Worm (Caenorhabditis elegans) whole organism, L4/young adult: ENCODE data around the gene F43B10.1.
A peak's percentile ranks its signal among the peaks of the same experiment; 100 is the strongest.

Experiments used
- W03F9.2 ChIP-seq: fragments of 150-350 bp; optimal IDR thresholded peaks from 2 replicates; lab custom pipeline; 2014; ENCODE audit warnings: missing biosample characterization, missing genetic modification characterization
- dao-5 ChIP-seq: sonication (generic microtip); optimal IDR thresholded peaks from 2 replicates; lab custom pipeline; 2016; ENCODE audit warnings: missing genotype, missing genetic modification characterization, moderate library complexity, missing compliant biosample characterization
- him-1 ChIP-seq: sonication (generic microtip); optimal IDR thresholded peaks from 2 replicates; lab custom pipeline; 2016; ENCODE audit warnings: missing genotype, missing genetic modification reagents, missing genetic modification characterization, missing compliant biosample characterization

Gene F43B10.1

ce11 chrX:16617427-16618128 lies 45.0 kb downstream of the F43B10.1 start:
- TF ChIP-seq him-1 (no peak), dao-5 (tag; lab: Kevin White, UChicago) (no peak), W03F9.2 (tag; lab: Kevin White, UChicago) (no peak)

ce11 chrX:16614094-16614493 lies 48.5 kb downstream of the F43B10.1 start:
- TF ChIP-seq W03F9.2 (tag; lab: Kevin White, UChicago) (no peak), dao-5 (tag; lab: Kevin White, UChicago) (no peak), him-1 (no peak)

- TF ChIP-seq W03F9.2 (tag; lab: Kevin White, UChicago), result no peak
- TF ChIP-seq dao-5 (tag; lab: Kevin White, UChicago), result no peak
- no peak for TF ChIP-seq him-1
Measured at ce11 chrX:16613266-16613665, 49.4 kb downstream of the F43B10.1 start, which contains the start of gene ain-1. Gene ain-1, plus strand, starts transcription at chrX:16613451.

- peak; percentile 74 for TF ChIP-seq dao-5 (tag; lab: Kevin White, UChicago)
- peak; percentile 86 for TF ChIP-seq W03F9.2 (tag; lab: Kevin White, UChicago)
- peak; percentile 97 for TF ChIP-seq him-1
Measured at ce11 chrX:16612293-16612946, 50.2 kb downstream of the F43B10.1 start.

ce11 chrX:16611333-16612043 lies 51.1 kb downstream of the F43B10.1 start:
- TF ChIP-seq W03F9.2 (tag; lab: Kevin White, UChicago) (no peak), him-1 (no peak), dao-5 (tag; lab: Kevin White, UChicago) (no peak)

ce11 chrX:16609424-16609823 lies 53.2 kb downstream of the F43B10.1 start, which contains the start of gene F59C12.3:
Gene F59C12.3, minus strand, starts transcription at chrX:16609524.
- TF ChIP-seq W03F9.2 (tag; lab: Kevin White, UChicago), result no peak
- no peak for TF ChIP-seq dao-5 (tag; lab: Kevin White, UChicago)
- no peak for TF ChIP-seq him-1

- no peak for TF ChIP-seq dao-5 (tag; lab: Kevin White, UChicago)
- no peak for TF ChIP-seq him-1
- no peak for TF ChIP-seq W03F9.2 (tag; lab: Kevin White, UChicago)
Measured at ce11 chrX:16607128-16607527, 55.5 kb downstream of the F43B10.1 start.

ce11 chrX:16604566-16604965 lies 58.1 kb downstream of the F43B10.1 start:
- TF ChIP-seq him-1 (peak; percentile 43), W03F9.2 (tag; lab: Kevin White, UChicago) (peak; percentile 43), dao-5 (tag; lab: Kevin White, UChicago) (no peak)

ce11 chrX:16604096-16604495 lies 58.5 kb downstream of the F43B10.1 start:
- TF ChIP-seq W03F9.2 (tag; lab: Kevin White, UChicago) (no peak), dao-5 (tag; lab: Kevin White, UChicago) (no peak), him-1 (no peak)

ce11 chrX:16602457-16602856 lies 60.2 kb downstream of the F43B10.1 start, which contains the start of gene F59C12.4:
Gene F59C12.4, minus strand, starts transcription at chrX:16602622.
- no peak for TF ChIP-seq dao-5 (tag; lab: Kevin White, UChicago)
- TF ChIP-seq W03F9.2 (tag; lab: Kevin White, UChicago), result no peak
- TF ChIP-seq him-1, result no peak

ce11 chrX:16597791-16598190 lies 64.8 kb downstream of the F43B10.1 start:
- TF ChIP-seq dao-5 (tag; lab: Kevin White, UChicago) (no peak), W03F9.2 (tag; lab: Kevin White, UChicago) (no peak), him-1 (no peak)

- TF ChIP-seq him-1 (no peak), W03F9.2 (tag; lab: Kevin White, UChicago) (no peak), dao-5 (tag; lab: Kevin White, UChicago) (no peak)
Measured at ce11 chrX:16596972-16597371, 65.7 kb downstream of the F43B10.1 start.

ce11 chrX:16595522-16596282 lies 66.9 kb downstream of the F43B10.1 start:
- TF ChIP-seq W03F9.2 (tag; lab: Kevin White, UChicago), result no peak
- TF ChIP-seq dao-5 (tag; lab: Kevin White, UChicago), result no peak
- no peak for TF ChIP-seq him-1
